Fruit fly (Drosophila melanogaster) Kc167 (cell line): ENCODE measurements around the gene Rox8.

Experiments
- Myc ChIP-seq: fragments of >200 bp; optimal IDR thresholded peaks from 2 replicates; lab custom pipeline; 2017; ENCODE audit warnings: missing external identifiers
- Sin3A ChIP-seq: fragments of >200 bp; optimal IDR thresholded peaks from 2 replicates; lab custom pipeline; 2018; ENCODE audit warnings: missing external identifiers
- h ChIP-seq: fragments of >200 bp; optimal IDR thresholded peaks from 3 replicates; lab custom pipeline; 2018; ENCODE audit warnings: missing external identifiers
- insv ChIP-seq: fragments of >200 bp; optimal IDR thresholded peaks from 3 replicates; lab custom pipeline; 2018; ENCODE audit warnings: missing external identifiers
- psq ChIP-seq: fragments of >200 bp; optimal IDR thresholded peaks from 2 replicates; lab custom pipeline; 2017; ENCODE audit warnings: missing external identifiers
- ttk ChIP-seq: sonication (Bioruptor generic); optimal IDR thresholded peaks from 2 replicates; lab custom pipeline; 2017; ENCODE audit warnings: missing external identifiers

DNA sequence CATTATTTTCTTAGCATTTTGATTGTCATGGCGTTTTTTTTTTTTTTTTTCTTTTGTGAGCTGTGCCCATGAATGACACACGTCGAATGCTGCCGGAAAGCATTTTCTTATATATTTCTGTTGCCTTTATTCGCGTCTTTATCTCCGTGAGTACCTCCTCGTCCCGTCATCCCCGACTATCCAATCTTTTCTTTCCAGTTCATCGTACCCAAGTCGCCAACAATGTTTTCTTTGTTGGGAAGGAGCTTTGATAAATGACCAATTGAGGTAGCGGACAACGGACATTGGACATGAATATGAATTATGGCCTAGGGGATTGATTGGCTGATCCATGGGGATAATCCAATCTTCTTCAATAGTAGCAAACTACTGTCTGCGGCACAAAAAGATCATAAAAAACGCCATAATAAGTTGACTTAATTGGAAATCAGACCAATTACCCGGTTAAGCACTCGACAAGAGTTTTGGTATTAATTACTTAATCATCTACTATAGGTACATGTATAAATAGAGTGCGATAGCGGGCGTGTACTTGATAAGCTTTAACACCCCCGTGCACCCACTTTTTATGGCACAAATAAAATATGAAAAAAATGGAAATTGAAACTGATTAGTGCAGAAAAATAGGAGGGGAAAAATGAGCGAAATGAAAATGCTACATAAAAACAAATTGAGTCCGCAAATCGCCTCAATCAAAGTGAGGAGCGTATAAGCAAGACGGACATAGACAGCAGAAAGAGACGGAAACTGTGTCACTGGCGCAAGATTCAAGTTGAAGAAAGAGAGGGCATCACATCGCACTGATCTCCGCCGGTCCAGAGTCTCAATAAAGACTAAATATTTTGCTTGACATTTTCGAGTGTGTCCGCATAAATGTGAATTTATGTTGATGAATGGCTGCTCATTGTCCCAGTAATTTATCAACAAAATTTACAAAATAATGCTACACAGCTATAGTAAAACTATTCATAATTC, 31.8 kb downstream of the Rox8 start:
- TF ChIP-seq ttk (lab: Kevin White, UChicago) (no peak), psq (lab: Kevin White, UChicago) (no peak), Sin3A (lab: Kevin White, UChicago) (no peak), h (no peak), Myc (lab: Kevin White, UChicago) (no peak), insv (lab: Kevin White, UChicago) (no peak)
